Worm (Caenorhabditis elegans) whole organism, L4 larva: ENCODE data around the gene K01A2.10.

Experiments used
- F44E2.7 ChIP-seq: fragments of 200-800 bp; sonication (Bioruptor generic); IDR thresholded peaks from 2 replicates; pipeline ENCODE4 v2.1.2; 2022; ENCODE audit warnings: missing genetic modification characterization, missing compliant biosample characterization
- R02D3.7 ChIP-seq: fragments of 150-350 bp; sonication (generic microtip); optimal IDR thresholded peaks from 3 replicates; lab custom pipeline; 2014; ENCODE audit warnings: missing biosample characterization, missing genetic modification characterization
- Y75B8A.6 ChIP-seq: fragments of 200-800 bp; sonication (Bioruptor generic); IDR thresholded peaks from 2 replicates; pipeline ENCODE4 v1.3.6; 2022; ENCODE audit warnings: missing genetic modification reagents, missing genetic modification characterization, missing compliant biosample characterization
- aha-1 ChIP-seq: fragments of 150-350 bp; peaks from one replicate; lab custom pipeline; 2014; ENCODE audit warnings: missing biosample characterization, missing genetic modification characterization
- aly-2 ChIP-seq: sonication (generic microtip); optimal IDR thresholded peaks from 2 replicates; lab custom pipeline; 2018; ENCODE audit warnings: missing biosample characterization, missing genetic modification characterization
- ama-1 ChIP-seq: fragments of 150-350 bp; optimal IDR thresholded peaks from 2 replicates; lab custom pipeline; 2014; ENCODE audit warnings: inconsistent platforms, mixed read lengths
- attf-4 ChIP-seq: sonication (generic microtip); optimal IDR thresholded peaks from 3 replicates; lab custom pipeline; 2017; ENCODE audit warnings: missing biosample characterization, missing genetic modification characterization
- ceh-20 ChIP-seq: fragments of 200-800 bp; sonication (Bioruptor generic); IDR thresholded peaks from 2 replicates; pipeline ENCODE4 v1.3.6; 2022; ENCODE audit warnings: missing genetic modification reagents, missing genetic modification characterization, missing compliant biosample characterization
- ces-1 ChIP-seq: fragments of 150-350 bp; sonication (generic microtip); optimal IDR thresholded peaks from 4 replicates; lab custom pipeline; 2014; ENCODE audit warnings: missing biosample characterization, missing genetic modification reagents, missing genetic modification characterization
- dmd-6 ChIP-seq: fragments of 200-800 bp; sonication (Bioruptor generic); IDR thresholded peaks from 2 replicates; pipeline ENCODE4 v1.3.6; 2022; ENCODE audit warnings: missing genetic modification reagents, missing genetic modification characterization, missing compliant biosample characterization
- egl-27 ChIP-seq: sonication (generic microtip); optimal IDR thresholded peaks from 3 replicates; lab custom pipeline; 2017; ENCODE audit warnings: missing biosample characterization, missing genetic modification reagents, missing genetic modification characterization
- fkh-10 ChIP-seq: fragments of 150-350 bp; optimal IDR thresholded peaks from 2 replicates; lab custom pipeline; 2014; ENCODE audit warnings: missing biosample characterization, missing genetic modification reagents, missing genetic modification characterization
- gei-8 ChIP-seq: fragments of 200-800 bp; sonication (Bioruptor generic); optimal IDR thresholded peaks from 2 replicates; lab custom pipeline; 2018; ENCODE audit warnings: mild to moderate bottlenecking, missing genetic modification characterization, missing compliant biosample characterization
- hlh-11 ChIP-seq: fragments of 200-800 bp; sonication (Bioruptor generic); optimal IDR thresholded peaks from 2 replicates; lab custom pipeline; 2018; ENCODE audit warnings: mild to moderate bottlenecking, missing genetic modification characterization, missing compliant biosample characterization
- lin-13 ChIP-seq: fragments of 150-350 bp; optimal IDR thresholded peaks from 2 replicates; lab custom pipeline; 2014; ENCODE audit warnings: missing biosample characterization, missing genetic modification reagents, missing genetic modification characterization
- lin-15B ChIP-seq: fragments of 150-350 bp; sonication (generic microtip); optimal IDR thresholded peaks from 3 replicates; lab custom pipeline; 2014; ENCODE audit warnings: missing biosample characterization, missing genetic modification characterization
- lin-39 ChIP-seq: fragments of 150-350 bp; optimal IDR thresholded peaks from 2 replicates; lab custom pipeline; 2014; ENCODE audit warnings: missing biosample characterization, missing genetic modification reagents, missing genetic modification characterization
- lir-3 ChIP-seq: sonication (generic microtip); optimal IDR thresholded peaks from 2 replicates; lab custom pipeline; 2016; ENCODE audit warnings: mild to moderate bottlenecking, missing genetic modification characterization, missing compliant biosample characterization
- mdl-1 ChIP-seq, 2 experiments: fragments of 150-350 bp in 1 of 2; sonication (generic microtip) in 1 of 2; optimal IDR thresholded peaks; 2 replicates each; lab custom pipeline; 2014 to 2017; ENCODE audit warnings: missing biosample characterization in 2 of 2, missing genetic modification characterization in 2 of 2
- mep-1 ChIP-seq: fragments of 150-350 bp; sonication (generic microtip); optimal IDR thresholded peaks from 3 replicates; lab custom pipeline; 2014; ENCODE audit warnings: missing biosample characterization, missing genetic modification characterization
- mxl-3 ChIP-seq: fragments of 200-800 bp; sonication (Bioruptor generic); optimal IDR thresholded peaks from 2 replicates; lab custom pipeline; 2018; ENCODE audit warnings: mild to moderate bottlenecking, missing genetic modification characterization, missing compliant biosample characterization
- nhr-237 ChIP-seq: sonication (generic microtip); optimal IDR thresholded peaks from 2 replicates; lab custom pipeline; 2017; ENCODE audit warnings: missing biosample characterization, missing genetic modification characterization
- nhr-25 ChIP-seq: sonication (generic microtip); optimal IDR thresholded peaks from 2 replicates; lab custom pipeline; 2017; ENCODE audit warnings: missing genetic modification characterization, mild to moderate bottlenecking, missing compliant biosample characterization, antibody characterized with exemption, moderate library complexity, borderline replicate concordance; ENCODE audit not compliant: insufficient read depth
- nhr-41 ChIP-seq: fragments of 200-800 bp; sonication (Bioruptor generic); IDR thresholded peaks from 2 replicates; pipeline ENCODE4 v1.3.6; 2022; ENCODE audit warnings: missing genetic modification reagents, missing genetic modification characterization, missing compliant biosample characterization
- nhr-42 ChIP-seq: fragments of 200-800 bp; sonication (Bioruptor generic); IDR thresholded peaks from 2 replicates; pipeline ENCODE4 v1.3.6; 2022; ENCODE audit warnings: missing genetic modification characterization, missing compliant biosample characterization
- nhr-48 ChIP-seq: sonication (generic microtip); optimal IDR thresholded peaks from 2 replicates; lab custom pipeline; 2016; ENCODE audit warnings: mild to moderate bottlenecking, missing genetic modification characterization, missing compliant biosample characterization
- nhr-6 ChIP-seq: fragments of 150-350 bp; optimal IDR thresholded peaks from 2 replicates; lab custom pipeline; 2014; ENCODE audit warnings: missing biosample characterization, missing genetic modification characterization
- nhr-77 ChIP-seq: fragments of 150-350 bp; optimal IDR thresholded peaks from 2 replicates; lab custom pipeline; 2014; ENCODE audit warnings: missing biosample characterization, missing genetic modification characterization
- pqm-1 ChIP-seq: sonication (generic microtip); optimal IDR thresholded peaks from 2 replicates; lab custom pipeline; 2017; ENCODE audit warnings: missing biosample characterization, missing genetic modification characterization
- rbr-2 ChIP-seq: sonication (generic microtip); optimal IDR thresholded peaks from 2 replicates; lab custom pipeline; 2016; ENCODE audit warnings: missing genotype, missing genetic modification characterization, missing compliant biosample characterization
- sdz-12 ChIP-seq: fragments of 200-800 bp; sonication (Bioruptor generic); optimal IDR thresholded peaks from 2 replicates; lab custom pipeline; 2018; ENCODE audit warnings: mild to moderate bottlenecking, missing genetic modification characterization, missing compliant biosample characterization
- tag-97 ChIP-seq: fragments of 200-800 bp; sonication (Bioruptor generic); IDR thresholded peaks from 2 replicates; pipeline ENCODE4 v1.3.6; 2022; ENCODE audit warnings: missing genetic modification characterization, missing compliant biosample characterization
- unc-62 ChIP-seq, 3 experiments: fragments of 150-350 bp in 1 of 3; sonication (generic microtip); optimal IDR thresholded peaks in 2 of 3; peaks in 1 of 3; 1 replicate in 1 of 3; 2 replicates in 2 of 3; lab custom pipeline; 2014 to 2017; ENCODE audit warnings: missing biosample characterization in 3 of 3, missing genetic modification characterization in 3 of 3, missing genetic modification reagents in 3 of 3, missing genotype in 1 of 3
- zfp-2 ChIP-seq: sonication (generic microtip); optimal IDR thresholded peaks from 2 replicates; lab custom pipeline; 2016; ENCODE audit warnings: mild to moderate bottlenecking, missing genetic modification characterization, missing compliant biosample characterization
- zfp-3 ChIP-seq: fragments of 200-800 bp; sonication (Bioruptor generic); conservative IDR thresholded peaks from 2 replicates; pipeline ENCODE4 v1.3.6; 2022; ENCODE audit warnings: missing genetic modification reagents, missing genetic modification characterization, missing compliant biosample characterization

The K01A2.10 gene

DNA sequence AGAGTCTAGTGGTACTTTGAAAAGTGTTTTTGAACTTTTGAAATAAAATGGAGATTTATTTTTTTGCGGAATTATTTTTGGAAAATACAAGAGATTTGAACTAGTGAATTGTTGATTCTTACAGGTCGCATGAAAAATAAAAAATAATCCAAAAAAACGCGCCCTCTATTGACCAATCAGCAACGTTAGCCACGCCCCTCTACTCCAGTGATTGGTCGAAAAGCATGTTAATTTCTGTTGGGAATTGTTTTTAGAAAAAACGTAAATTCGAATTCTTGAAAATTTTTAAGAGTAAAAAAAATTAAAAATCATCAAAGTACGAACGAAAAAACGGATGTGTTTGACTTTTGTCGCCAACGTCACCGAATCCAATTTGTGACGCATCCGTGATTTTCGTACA lies 47.5 kb upstream of the K01A2.10 start:
- TF ChIP-seq gei-8 (GFP tag; lab: Kevin White, UChicago) (no peak), ceh-20 (GFP tag; lab: Robert Waterston, UW) (no peak), mep-1 (tag; lab: Kevin White, UChicago) (no peak), ama-1 (no peak), lin-13 (GFP tag; lab: Kevin White, UChicago) (no peak), hlh-11 (tag; lab: Kevin White, UChicago) (no peak), Y75B8A.6 (GFP tag; lab: Robert Waterston, UW) (no peak), zfp-2 (tag; lab: Kevin White, UChicago) (no peak), mdl-1 (tag; optimal IDR thresholded peaks at IDR 0.05; lab: Kevin White, UChicago) (no peak), nhr-25 (tag; lab: Kevin White, UChicago) (no peak), zfp-3 (GFP tag; lab: Robert Waterston, UW) (no peak), attf-4 (tag; lab: Kevin White, UChicago) (no peak)

DNA sequence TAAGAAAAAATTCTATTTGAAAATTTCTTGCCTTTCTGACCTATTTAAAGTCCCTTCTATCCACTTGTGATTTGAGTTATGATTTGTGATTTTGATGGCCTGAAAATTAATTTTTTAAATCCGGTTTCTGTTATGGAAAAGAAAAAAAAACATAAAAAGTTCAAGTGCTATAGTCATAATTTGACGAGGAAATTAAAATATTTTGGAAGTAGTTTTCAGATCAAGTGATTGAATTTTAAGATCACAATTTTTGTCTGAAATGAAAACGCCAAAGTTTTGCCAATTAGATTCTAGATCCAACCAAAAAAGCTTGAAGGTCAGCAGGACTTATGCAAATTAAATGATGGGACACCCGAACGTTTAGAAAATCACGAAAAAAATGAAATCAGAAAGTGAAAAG lies 44.6 kb upstream of the K01A2.10 start, which contains the start of gene ptr-3:
TSS of gene ptr-3 (minus strand) at position 101 of the 400 bp plus-strand sequence.
- TF ChIP-seq R02D3.7 (tag; lab: Kevin White, UChicago) (no peak), F44E2.7 (GFP tag; lab: Robert Waterston, UW) (no peak), nhr-77 (tag; lab: Kevin White, UChicago) (no peak), sdz-12 (GFP tag; lab: Kevin White, UChicago) (no peak), rbr-2 (tag; lab: Kevin White, UChicago) (no peak), pqm-1 (tag; lab: Kevin White, UChicago) (no peak), dmd-6 (GFP tag; lab: Robert Waterston, UW) (no peak), lin-39 (tag; lab: Kevin White, UChicago) (no peak), nhr-48 (tag; lab: Kevin White, UChicago) (no peak), lir-3 (tag; lab: Kevin White, UChicago) (no peak), tag-97 (GFP tag; lab: Robert Waterston, UW) (no peak), aly-2 (no peak), nhr-42 (GFP tag; lab: Robert Waterston, UW) (no peak), attf-4 (tag; lab: Kevin White, UChicago) (no peak)

DNA sequence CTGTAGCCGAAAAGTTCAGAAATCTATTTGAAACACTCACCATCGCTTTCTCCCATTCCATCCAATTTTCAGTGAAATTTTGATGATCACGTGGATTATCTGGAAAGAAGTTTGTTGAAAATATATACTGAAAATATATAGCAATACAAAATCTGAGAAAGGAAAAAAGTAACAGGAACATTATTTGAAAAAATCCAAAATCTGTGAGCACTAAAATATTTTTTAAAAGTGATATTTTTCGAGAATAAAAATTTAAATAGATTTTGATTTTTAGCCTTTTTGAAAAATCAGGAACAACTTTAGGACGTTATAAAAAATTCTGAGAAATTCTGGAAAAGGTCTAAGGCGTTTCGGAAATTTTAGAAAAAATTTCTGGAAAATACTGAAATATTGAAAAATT lies 34.1 kb upstream of the K01A2.10 start, which contains the start of gene dmsr-4:
TSS of gene dmsr-4 (minus strand) at position 101 of the 400 bp plus-strand sequence.
- TF ChIP-seq aha-1 (tag; lab: Kevin White, UChicago) (peak; percentile 46), mxl-3 (GFP tag; lab: Kevin White, UChicago) (no peak), lin-15B (tag; lab: Kevin White, UChicago) (no peak)

ce11 chrII:354494-354893 lies 31.6 kb upstream of the K01A2.10 start:
- TF ChIP-seq egl-27 (tag; lab: Kevin White, UChicago) (no peak), ces-1 (GFP tag; lab: Kevin White, UChicago) (peak; percentile 80)

DNA sequence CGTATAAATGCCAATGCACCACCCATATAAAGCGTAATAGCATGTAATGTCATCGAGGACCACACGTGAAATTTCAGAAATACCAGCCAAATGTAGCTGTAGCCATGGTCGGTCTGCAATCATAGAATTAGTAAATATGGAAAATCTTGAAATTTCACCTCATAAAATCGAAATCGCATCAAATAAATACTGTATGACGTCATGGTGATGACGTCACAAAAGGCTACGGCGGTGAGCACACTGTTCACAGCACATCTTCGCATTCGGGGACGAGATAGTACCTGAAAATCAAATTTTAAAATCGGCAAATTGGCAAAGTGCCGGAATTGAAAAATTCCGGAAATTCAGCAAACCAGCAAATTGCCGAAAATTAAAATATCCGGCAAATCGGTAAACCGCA lies 26.9 kb upstream of the K01A2.10 start:
- TF ChIP-seq ces-1 (GFP tag; lab: Kevin White, UChicago): no peak
- TF ChIP-seq unc-62 (GFP tag; optimal IDR thresholded peaks at IDR 0.05 in 1 of 2; lab: Kevin White, UChicago): peak in 1 of 2 experiments; percentile 22
- TF ChIP-seq unc-62 (tag; optimal IDR thresholded peaks at IDR 0.05; lab: Kevin White, UChicago): no peak
- no peak for TF ChIP-seq nhr-6 (tag; lab: Kevin White, UChicago)
- no peak for TF ChIP-seq rbr-2 (tag; lab: Kevin White, UChicago)
- TF ChIP-seq fkh-10 (GFP tag; lab: Kevin White, UChicago): no peak
- no peak for TF ChIP-seq nhr-41 (GFP tag; lab: Robert Waterston, UW)
- TF ChIP-seq nhr-237 (tag; lab: Kevin White, UChicago): no peak
- TF ChIP-seq, all 104 proteins: peak for 1
